Fruit fly (Drosophila melanogaster) whole organism, prepupa: ENCODE results near the gene Cht7.
A peak's percentile ranks its signal among the peaks of the same experiment; 100 is the strongest.

ENCODE experiments used
- CG10669 ChIP-seq: fragments of 200-800 bp; sonication (Bioruptor generic); optimal IDR thresholded peaks from 3 replicates; lab custom pipeline; 2018; ENCODE audit warnings: missing biosample characterization, mild to moderate bottlenecking, missing genetic modification characterization, moderate library complexity
- CG16779 ChIP-seq: fragments of 200-800 bp; sonication (Bioruptor generic); optimal IDR thresholded peaks from 3 replicates; lab custom pipeline; 2017; ENCODE audit warnings: missing biosample characterization, mild to moderate bottlenecking, missing genetic modification characterization
- CG3032 ChIP-seq: fragments of 200-800 bp; optimal IDR thresholded peaks from 2 replicates; lab custom pipeline; 2019; ENCODE audit warnings: missing biosample characterization, mild to moderate bottlenecking, missing genetic modification characterization, moderate library complexity
- CG6808 ChIP-seq: fragments of 200-800 bp; sonication (Bioruptor generic); optimal IDR thresholded peaks from 3 replicates; lab custom pipeline; 2017; ENCODE audit warnings: missing biosample characterization, missing genetic modification characterization, mild to moderate bottlenecking, moderate library complexity, missing genetic modification reagents
- Eip78C ChIP-seq: fragments of 200-800 bp; sonication (Bioruptor generic); peaks from one replicate; lab custom pipeline; 2016; ENCODE audit warnings: missing biosample characterization, missing genetic modification characterization
- Eip93F ChIP-seq: fragments of 200-800 bp; sonication (Bioruptor generic); optimal IDR thresholded peaks from 2 replicates; lab custom pipeline; 2016; ENCODE audit warnings: missing biosample characterization, mild to moderate bottlenecking, missing genetic modification characterization
- Ets96B ChIP-seq: fragments of 200-800 bp; optimal IDR thresholded peaks from 2 replicates; lab custom pipeline; 2019; ENCODE audit warnings: missing biosample characterization, mild to moderate bottlenecking, missing genetic modification characterization, moderate library complexity
- Hr38 ChIP-seq: sonication (Bioruptor generic); optimal IDR thresholded peaks from 2 replicates; lab custom pipeline; 2016; ENCODE audit warnings: missing biosample characterization, missing genetic modification characterization
- Hr4 ChIP-seq: fragments of 200-800 bp; sonication (Bioruptor generic); optimal IDR thresholded peaks from 3 replicates; lab custom pipeline; 2016; ENCODE audit warnings: missing biosample characterization, missing genetic modification characterization
- Sox14 ChIP-seq: fragments of 200-800 bp; sonication (Bioruptor generic); optimal IDR thresholded peaks from 3 replicates; lab custom pipeline; 2016; ENCODE audit warnings: missing biosample characterization, missing genetic modification characterization
- achi ChIP-seq: fragments of 200-800 bp; sonication (Bioruptor generic); optimal IDR thresholded peaks from 3 replicates; lab custom pipeline; 2016; ENCODE audit warnings: missing biosample characterization, missing genetic modification characterization
- acj6 ChIP-seq: fragments of 200-800 bp; sonication (Bioruptor generic); optimal IDR thresholded peaks from 3 replicates; lab custom pipeline; 2016; ENCODE audit warnings: missing biosample characterization, missing genetic modification characterization
- cyc ChIP-seq: fragments of 200-800 bp; sonication (Bioruptor generic); optimal IDR thresholded peaks from 3 replicates; lab custom pipeline; 2016; ENCODE audit warnings: missing biosample characterization, missing genetic modification characterization
- dsx ChIP-seq: fragments of 200-800 bp; optimal IDR thresholded peaks from 3 replicates; lab custom pipeline; 2019; ENCODE audit warnings: missing biosample characterization, mild to moderate bottlenecking, missing genetic modification characterization, moderate library complexity; ENCODE audit not compliant: poor library complexity, severe bottlenecking
- eg ChIP-seq: fragments of 200-800 bp; sonication (Bioruptor generic); IDR thresholded peaks from 3 replicates; pipeline ENCODE4 v1.3.6; 2022; ENCODE audit warnings: missing biosample characterization, missing genetic modification characterization
- lz ChIP-seq: fragments of 200-800 bp; sonication (Bioruptor generic); optimal IDR thresholded peaks from 3 replicates; lab custom pipeline; 2016; ENCODE audit warnings: missing biosample characterization, missing genetic modification characterization
- spab ChIP-seq: fragments of 200-800 bp; sonication (Bioruptor generic); optimal IDR thresholded peaks from 2 replicates; lab custom pipeline; 2017; ENCODE audit warnings: missing biosample characterization, mild to moderate bottlenecking, missing genetic modification characterization, missing genetic modification reagents
- topi ChIP-seq: fragments of 200-800 bp; sonication (Bioruptor generic); optimal IDR thresholded peaks from 3 replicates; lab custom pipeline; 2016; ENCODE audit warnings: missing biosample characterization, missing genetic modification characterization
- vri ChIP-seq: fragments of 200-800 bp; sonication (Bioruptor generic); optimal IDR thresholded peaks from 3 replicates; lab custom pipeline; 2016; ENCODE audit warnings: missing biosample characterization, mild to moderate bottlenecking, missing genetic modification characterization

Gene Cht7

DNA sequence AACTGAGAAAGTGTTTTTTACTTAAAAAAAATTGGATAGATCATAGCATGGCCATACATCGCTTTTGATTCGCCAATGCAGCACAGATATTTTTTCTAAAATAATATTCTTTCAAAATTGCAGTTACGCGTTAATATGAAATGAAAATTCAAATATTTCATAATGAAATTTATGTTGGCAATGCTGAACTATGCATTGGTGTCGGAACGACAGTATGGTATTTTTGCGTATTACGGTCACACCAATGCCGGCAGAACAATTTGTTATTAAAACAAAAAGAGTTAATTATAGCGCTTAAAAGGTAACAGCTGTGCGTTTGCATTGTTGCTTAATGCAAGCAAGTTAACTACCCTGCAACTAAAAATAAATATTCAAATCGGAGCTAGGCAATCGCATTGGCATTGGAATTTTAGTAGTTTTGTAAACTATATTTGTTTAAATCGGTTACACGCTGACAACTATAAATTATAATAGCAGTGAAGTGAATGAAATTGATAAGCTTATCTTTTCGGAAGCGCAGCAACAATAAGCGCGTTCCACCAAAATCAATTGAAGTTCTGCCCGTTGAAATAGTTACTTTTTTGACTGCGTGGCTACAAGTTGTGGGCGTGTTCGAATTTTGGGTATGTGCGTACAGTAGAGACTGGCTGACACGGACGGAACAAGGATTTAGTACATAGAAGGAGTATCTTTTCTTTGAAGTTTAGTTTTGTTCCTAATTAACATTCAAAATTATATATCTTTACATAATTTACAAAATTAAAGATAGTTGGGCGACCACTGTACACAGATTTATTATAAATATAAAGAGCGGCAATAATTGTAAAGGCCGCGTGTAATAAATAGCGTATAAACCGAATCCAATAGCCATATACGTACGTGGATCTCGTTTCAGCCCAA, 64.4 kb downstream of the Cht7 start, which contains the start of gene Prx4 (continued):
- TF ChIP-seq CG6808 (GFP tag; lab: Kevin White, UChicago) = peak; percentile 49
- peak; percentile 45 for TF ChIP-seq spab (GFP tag; lab: Kevin White, UChicago)
- peak; percentile 59 for TF ChIP-seq Sox14
- TF ChIP-seq cyc (GFP tag; lab: Kevin White, UChicago) = peak; percentile 40
- peak; percentile 34 for TF ChIP-seq Eip93F (GFP tag; lab: Kevin White, UChicago)
- peak; percentile 72 for TF ChIP-seq lz (GFP tag; lab: Kevin White, UChicago)
- peak; percentile 64 for TF ChIP-seq acj6 (GFP tag; lab: Kevin White, UChicago)
- TF ChIP-seq CG10669 (GFP tag; lab: Kevin White, UChicago) = peak; percentile 44
- TF ChIP-seq Hr4 = peak; percentile 70
- peak; percentile 23 for TF ChIP-seq dsx (GFP tag; lab: Kevin White, UChicago)
- peak; percentile 70 for TF ChIP-seq Eip78C (GFP tag; lab: Kevin White, UChicago)
- peak; percentile 85 for TF ChIP-seq eg
- peak; percentile 71 for TF ChIP-seq achi (GFP tag; lab: Kevin White, UChicago)
- TF ChIP-seq topi = peak; percentile 61
- TF ChIP-seq CG3032 (tag; lab: Kevin White, UChicago) = peak; percentile 47
- no peak for TF ChIP-seq vri
- peak; percentile 58 for TF ChIP-seq Ets96B (tag; lab: Kevin White, UChicago)
- peak; percentile 50 for TF ChIP-seq CG16779 (tag; lab: Kevin White, UChicago)
- no peak for TF ChIP-seq Hr38 (GFP tag; lab: Kevin White, UChicago)
